Fruit fly (Drosophila melanogaster) whole organism, embryonic: ENCODE data around the gene CG32163.

Experiments used
- Atf3 ChIP-seq: fragments of 200-800 bp; sonication (Bioruptor generic); optimal IDR thresholded peaks from 3 replicates; lab custom pipeline; 2016; ENCODE audit warnings: missing biosample characterization, missing genetic modification characterization
- Atf6 ChIP-seq: fragments of 200-800 bp; sonication (Bioruptor generic); IDR thresholded peaks from 2 replicates; pipeline ENCODE4 v1.3.6; 2022; ENCODE audit warnings: missing biosample characterization, missing genetic modification characterization
- B-H2 ChIP-seq: fragments of 200-800 bp; sonication (Bioruptor generic); optimal IDR thresholded peaks from 2 replicates; lab custom pipeline; 2018; ENCODE audit warnings: missing biosample characterization, mild to moderate bottlenecking, missing genetic modification characterization
- C15 ChIP-seq: fragments of 200-800 bp; sonication (Bioruptor generic); IDR thresholded peaks from 3 replicates; pipeline ENCODE4 v1.3.6; 2022; ENCODE audit warnings: missing biosample characterization, missing genetic modification characterization
- CG10431 ChIP-seq: fragments of 200-800 bp; sonication (Bioruptor generic); optimal IDR thresholded peaks from 3 replicates; lab custom pipeline; 2018; ENCODE audit warnings: missing biosample characterization, mild to moderate bottlenecking, missing genetic modification characterization
- CG10565 ChIP-seq: fragments of 200-800 bp; sonication (Bioruptor generic); optimal IDR thresholded peaks from 3 replicates; lab custom pipeline; 2016; ENCODE audit warnings: missing biosample characterization, mild to moderate bottlenecking, missing genetic modification characterization
- CG11456 ChIP-seq: fragments of 200-800 bp; sonication (Bioruptor generic); IDR thresholded peaks from 3 replicates; pipeline ENCODE4 v1.3.6; 2022; ENCODE audit warnings: missing biosample characterization, missing genetic modification characterization
- CG11696 ChIP-seq: fragments of 200-800 bp; sonication (Bioruptor generic); IDR thresholded peaks from 2 replicates; pipeline ENCODE4 v1.3.6; 2022; ENCODE audit warnings: missing biosample characterization, missing genetic modification characterization
- CG12236 ChIP-seq: fragments of 200-800 bp; sonication (Bioruptor generic); optimal IDR thresholded peaks from 2 replicates; lab custom pipeline; 2016; ENCODE audit warnings: missing biosample characterization, missing genetic modification characterization
- CG12659 ChIP-seq: fragments of 200-800 bp; sonication (Bioruptor generic); optimal IDR thresholded peaks from 3 replicates; lab custom pipeline; 2017; ENCODE audit warnings: mild to moderate bottlenecking, missing biosample characterization, missing genetic modification reagents, missing genetic modification characterization
- CG14710 ChIP-seq: fragments of 200-800 bp; sonication (Bioruptor generic); optimal IDR thresholded peaks from 3 replicates; lab custom pipeline; 2019; ENCODE audit warnings: missing biosample characterization, mild to moderate bottlenecking, missing genetic modification characterization, moderate library complexity
- CG14860 ChIP-seq: fragments of 200-800 bp; sonication (Bioruptor generic); IDR thresholded peaks from 3 replicates; pipeline ENCODE4 v1.3.6; 2022; ENCODE audit warnings: missing biosample characterization, missing genetic modification characterization; ENCODE audit not compliant: partially characterized antibody
- CG15011 ChIP-seq: fragments of 200-800 bp; sonication (Bioruptor generic); optimal IDR thresholded peaks from 3 replicates; lab custom pipeline; 2018; ENCODE audit warnings: missing biosample characterization, mild to moderate bottlenecking, missing genetic modification characterization
- CG15269 ChIP-seq: fragments of 200-800 bp; sonication (Bioruptor generic); optimal IDR thresholded peaks from 2 replicates; lab custom pipeline; 2018; ENCODE audit warnings: missing biosample characterization, mild to moderate bottlenecking, missing genetic modification characterization, moderate library complexity
- CG1529 ChIP-seq: fragments of 200-800 bp; sonication (Bioruptor generic); optimal IDR thresholded peaks from 3 replicates; lab custom pipeline; 2018; ENCODE audit warnings: missing biosample characterization, missing genetic modification characterization
- CG17359 ChIP-seq: fragments of 200-800 bp; sonication (Bioruptor generic); optimal IDR thresholded peaks from 3 replicates; lab custom pipeline; 2018; ENCODE audit warnings: missing biosample characterization, mild to moderate bottlenecking, missing genetic modification characterization, moderate library complexity
- CG17385 ChIP-seq: fragments of 200-800 bp; sonication (Bioruptor generic); optimal IDR thresholded peaks from 3 replicates; lab custom pipeline; 2018; ENCODE audit warnings: missing biosample characterization, mild to moderate bottlenecking, missing genetic modification characterization
- CG17829 ChIP-seq: fragments of 200-800 bp; optimal IDR thresholded peaks from 2 replicates; lab custom pipeline; 2019; ENCODE audit warnings: missing biosample characterization, mild to moderate bottlenecking, missing genetic modification characterization, moderate library complexity
- CG1792 ChIP-seq: fragments of 200-800 bp; sonication (Bioruptor generic); optimal IDR thresholded peaks from 2 replicates; lab custom pipeline; 2016; ENCODE audit warnings: missing biosample characterization, missing genetic modification characterization
- CG18011 ChIP-seq: fragments of 200-800 bp; sonication (Bioruptor generic); optimal IDR thresholded peaks from 2 replicates; lab custom pipeline; 2017; ENCODE audit warnings: missing biosample characterization, missing genetic modification characterization, mild to moderate bottlenecking, moderate library complexity, missing genotype
- CG2129 ChIP-seq: fragments of 200-800 bp; sonication (Bioruptor generic); IDR thresholded peaks from 2 replicates; pipeline ENCODE4 v1.3.6; 2022; ENCODE audit warnings: missing biosample characterization, missing genetic modification characterization; ENCODE audit not compliant: partially characterized antibody
- CG30431 ChIP-seq: fragments of 200-800 bp; sonication (Bioruptor generic); optimal IDR thresholded peaks from 2 replicates; lab custom pipeline; 2017; ENCODE audit warnings: missing biosample characterization, missing genetic modification characterization
- CG32532 ChIP-seq: fragments of 200-800 bp; sonication (Bioruptor generic); IDR thresholded peaks from 2 replicates; pipeline ENCODE4 v1.3.6; 2022; ENCODE audit warnings: missing biosample characterization, missing genetic modification characterization
- CG3847 ChIP-seq: fragments of 200-800 bp; sonication (Bioruptor generic); IDR thresholded peaks from 2 replicates; pipeline ENCODE4 v1.3.6; 2022; ENCODE audit warnings: missing biosample characterization, missing genetic modification characterization
- CG4328 ChIP-seq: fragments of 200-800 bp; sonication (Bioruptor generic); optimal IDR thresholded peaks from 3 replicates; lab custom pipeline; 2017; ENCODE audit warnings: missing biosample characterization, missing genetic modification reagents, missing genetic modification characterization
- CG4707 ChIP-seq: fragments of 200-800 bp; sonication (Bioruptor generic); optimal IDR thresholded peaks from 2 replicates; lab custom pipeline; 2018; ENCODE audit warnings: missing biosample characterization, mild to moderate bottlenecking, missing genetic modification characterization, moderate library complexity
- CG6791 ChIP-seq: fragments of 200-800 bp; sonication (Bioruptor generic); IDR thresholded peaks from 3 replicates; pipeline ENCODE4 v1.3.6; 2022; ENCODE audit warnings: missing biosample characterization, missing genetic modification characterization; ENCODE audit not compliant: partially characterized antibody
- CG7928 ChIP-seq: fragments of 200-800 bp; sonication (Bioruptor generic); optimal IDR thresholded peaks from 2 replicates; lab custom pipeline; 2017; ENCODE audit warnings: missing biosample characterization, mild to moderate bottlenecking, missing genetic modification characterization
- Eip74EF ChIP-seq, 2 experiments: fragments of 200-800 bp in 1 of 2; fragments of >200 bp in 1 of 2; sonication (Bioruptor generic) in 1 of 2; optimal IDR thresholded peaks; 2 replicates each; lab custom pipeline; 2017 to 2019; ENCODE audit warnings: missing biosample characterization in 2 of 2, missing genetic modification characterization in 2 of 2, mild to moderate bottlenecking in 1 of 2, moderate library complexity in 1 of 2
- Fer2 ChIP-seq: fragments of 200-800 bp; sonication (Bioruptor generic); optimal IDR thresholded peaks from 2 replicates; lab custom pipeline; 2018; ENCODE audit warnings: missing biosample characterization, mild to moderate bottlenecking, missing genetic modification characterization, moderate library complexity
- Hr39 ChIP-seq: fragments of >200 bp; optimal IDR thresholded peaks from 2 replicates; lab custom pipeline; 2017
- Hr78 ChIP-seq, 2 experiments: fragments of 200-800 bp in 1 of 2; fragments of >200 bp in 1 of 2; sonication (Bioruptor generic) in 1 of 2; optimal IDR thresholded peaks; 2 replicates each; lab custom pipeline; 2017 to 2019; ENCODE audit warnings: missing biosample characterization in 2 of 2, missing genetic modification characterization in 2 of 2, mild to moderate bottlenecking in 1 of 2, moderate library complexity in 1 of 2
- Hsf ChIP-seq: fragments of 200-800 bp; sonication (Bioruptor generic); optimal IDR thresholded peaks from 3 replicates; lab custom pipeline; 2016; ENCODE audit warnings: missing biosample characterization, missing genetic modification characterization
- NFAT ChIP-seq: fragments of 200-800 bp; sonication (Bioruptor generic); IDR thresholded peaks from 2 replicates; pipeline ENCODE4 v1.3.6; 2022; ENCODE audit warnings: missing biosample characterization, missing genetic modification characterization
- Rfx ChIP-seq: fragments of 200-800 bp; sonication (Bioruptor generic); IDR thresholded peaks from 2 replicates; pipeline ENCODE4 v1.3.6; 2022; ENCODE audit warnings: missing biosample characterization, missing genetic modification characterization
- Six4 ChIP-seq: fragments of 200-800 bp; sonication (Bioruptor generic); optimal IDR thresholded peaks from 2 replicates; lab custom pipeline; 2016; ENCODE audit warnings: missing biosample characterization, missing genetic modification characterization
- abd-A ChIP-seq: fragments of 200-800 bp; sonication (Bioruptor generic); optimal IDR thresholded peaks from 3 replicates; lab custom pipeline; 2019; ENCODE audit warnings: missing biosample characterization, mild to moderate bottlenecking, missing genetic modification characterization, moderate library complexity
- br ChIP-seq: fragments of >200 bp; optimal IDR thresholded peaks from 2 replicates; lab custom pipeline; 2017
- bsh ChIP-seq, 2 experiments: fragments of 200-800 bp; sonication (Bioruptor generic); optimal IDR thresholded peaks; 2 replicates each; lab custom pipeline; 2017 to 2018; ENCODE audit warnings: mild to moderate bottlenecking in 2 of 2, missing biosample characterization in 2 of 2, missing genetic modification characterization in 2 of 2, moderate library complexity in 1 of 2
- cas ChIP-seq: fragments of 200-800 bp; sonication (Bioruptor generic); IDR thresholded peaks from 2 replicates; pipeline ENCODE4 v1.3.6; 2022; ENCODE audit warnings: missing biosample characterization, missing genetic modification characterization
- gfzf ChIP-seq: fragments of 200-800 bp; sonication (Bioruptor generic); optimal IDR thresholded peaks from 2 replicates; lab custom pipeline; 2016; ENCODE audit warnings: missing biosample characterization, mild to moderate bottlenecking, missing genetic modification characterization, moderate library complexity
- gro ChIP-seq: fragments of 200-800 bp; sonication (Bioruptor generic); optimal IDR thresholded peaks from 2 replicates; lab custom pipeline; 2016; ENCODE audit warnings: missing biosample characterization, missing genetic modification characterization
- hth ChIP-seq: fragments of >200 bp; optimal IDR thresholded peaks from 2 replicates; lab custom pipeline; 2017; ENCODE audit warnings: inconsistent platforms
- kay ChIP-seq: fragments of 200-800 bp; sonication (Bioruptor generic); optimal IDR thresholded peaks from 2 replicates; lab custom pipeline; 2016; ENCODE audit warnings: missing biosample characterization, missing genetic modification characterization
- ken ChIP-seq: fragments of 200-800 bp; sonication (Bioruptor generic); IDR thresholded peaks from 3 replicates; pipeline ENCODE4 v1.3.6; 2022; ENCODE audit warnings: missing biosample characterization, missing genetic modification characterization
- kni ChIP-seq: fragments of 200-800 bp; sonication (Bioruptor generic); optimal IDR thresholded peaks from 3 replicates; lab custom pipeline; 2017; ENCODE audit warnings: mild to moderate bottlenecking, missing biosample characterization, missing genetic modification reagents, missing genetic modification characterization
- lilli ChIP-seq: fragments of 200-800 bp; sonication (Bioruptor generic); optimal IDR thresholded peaks from 3 replicates; lab custom pipeline; 2016; ENCODE audit warnings: missing biosample characterization, missing genetic modification characterization
- mirr ChIP-seq: fragments of 200-800 bp; sonication (Bioruptor generic); optimal IDR thresholded peaks from 3 replicates; lab custom pipeline; 2018; ENCODE audit warnings: missing biosample characterization, mild to moderate bottlenecking, missing genetic modification characterization
- sisA ChIP-seq: fragments of 200-800 bp; sonication (Bioruptor generic); IDR thresholded peaks from 2 replicates; pipeline ENCODE4 v1.3.6; 2022; ENCODE audit warnings: missing biosample characterization, missing genetic modification characterization
- sna ChIP-seq: fragments of 200-800 bp; sonication (Bioruptor generic); IDR thresholded peaks from 2 replicates; pipeline ENCODE4 v1.3.6; 2022; ENCODE audit warnings: missing biosample characterization, missing genetic modification characterization; ENCODE audit not compliant: partially characterized antibody
- so ChIP-seq: fragments of 200-800 bp; sonication (Bioruptor generic); IDR thresholded peaks from 3 replicates; pipeline ENCODE4 v1.3.6; 2022; ENCODE audit warnings: missing biosample characterization, missing genetic modification characterization
- sr ChIP-seq: fragments of 200-800 bp; sonication (Bioruptor generic); IDR thresholded peaks from 3 replicates; pipeline ENCODE4 v1.3.6; 2022; ENCODE audit warnings: missing biosample characterization, missing genetic modification characterization
- tgo ChIP-seq: fragments of 200-800 bp; sonication (Bioruptor generic); IDR thresholded peaks from 3 replicates; pipeline ENCODE4 v1.3.6; 2022; ENCODE audit warnings: missing biosample characterization, missing genetic modification characterization
- zfh2 ChIP-seq: fragments of 200-800 bp; sonication (Bioruptor generic); optimal IDR thresholded peaks from 2 replicates; lab custom pipeline; 2016; ENCODE audit warnings: missing biosample characterization, missing genetic modification characterization

Gene CG32163

DNA sequence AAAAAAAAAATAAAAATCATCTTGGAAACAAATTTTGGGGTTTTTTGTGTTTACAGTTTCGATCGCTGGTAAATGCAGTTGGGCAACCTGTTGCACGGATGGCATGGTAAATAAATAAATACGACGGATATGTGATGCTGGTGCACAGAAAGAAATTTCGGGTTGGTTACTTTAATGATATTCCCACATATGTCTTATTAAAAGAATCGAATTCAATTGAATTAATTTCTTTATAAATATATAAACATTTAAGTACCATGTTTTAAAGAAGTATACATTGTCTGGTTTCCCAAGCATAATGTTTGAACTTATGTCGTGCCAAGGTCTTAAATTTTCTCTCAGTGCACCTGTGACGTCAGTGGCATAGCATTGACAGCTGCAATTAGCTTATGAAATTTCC lies 19.5 kb upstream of the CG32163 start (continued):
- no peak for TF ChIP-seq CG14860 (GFP tag; lab: Robert Waterston, UW)
- TF ChIP-seq Eip74EF (GFP tag; optimal IDR thresholded peaks at IDR 0.05; lab: Kevin White, UChicago): peak in 1 of 2 experiments; percentile 70
- peak; percentile 54; the same call in 2 of the 3 replicates for TF ChIP-seq tgo (GFP tag; lab: Robert Waterston, UW)
- no peak for TF ChIP-seq Atf6 (GFP tag; lab: Robert Waterston, UW)
- no peak for TF ChIP-seq C15 (GFP tag; lab: Robert Waterston, UW)
- TF ChIP-seq CG11696: no peak
- no peak for TF ChIP-seq mirr (GFP tag; lab: Kevin White, UChicago)
- peak; percentile 12 for TF ChIP-seq Fer2
- no peak for TF ChIP-seq Hr39 (lab: Kevin White, UChicago)
- peak; percentile 42 for TF ChIP-seq Six4 (GFP tag; lab: Kevin White, UChicago)
- peak; percentile 19; the same call in 1 of the 2 replicates for TF ChIP-seq Rfx (GFP tag; lab: Robert Waterston, UW)
- no peak for TF ChIP-seq so
- TF ChIP-seq CG6791: no peak
- TF ChIP-seq Hr78 (GFP tag; optimal IDR thresholded peaks at IDR 0.05; lab: Kevin White, UChicago): no peak
- TF ChIP-seq CG1792 (GFP tag; lab: Kevin White, UChicago): no peak
- no peak for TF ChIP-seq CG12236 (GFP tag; lab: Kevin White, UChicago)
- peak; percentile 14 for TF ChIP-seq lilli (GFP tag; lab: Kevin White, UChicago)
- no peak for TF ChIP-seq CG11456 (GFP tag; lab: Robert Waterston, UW)
- TF ChIP-seq Atf3 (GFP tag; lab: Kevin White, UChicago): no peak
- no peak for TF ChIP-seq cas (GFP tag; lab: Robert Waterston, UW)
- TF ChIP-seq CG17385 (GFP tag; lab: Kevin White, UChicago): peak; percentile 59
- peak; percentile 37 for TF ChIP-seq CG10431 (GFP tag; lab: Kevin White, UChicago)
- no peak for TF ChIP-seq B-H2
- no peak for TF ChIP-seq CG32532
- TF ChIP-seq zfh2 (GFP tag; lab: Kevin White, UChicago): no peak
- no peak for TF ChIP-seq NFAT (GFP tag; lab: Robert Waterston, UW)
- TF ChIP-seq CG15011 (GFP tag; lab: Kevin White, UChicago): peak; percentile 40
- TF ChIP-seq sna: no peak
- no peak for TF ChIP-seq CG7928 (GFP tag; lab: Kevin White, UChicago)
- TF ChIP-seq kay: no peak
- peak; percentile 34 for TF ChIP-seq CG4707
- TF ChIP-seq CG30431 (GFP tag; lab: Kevin White, UChicago): no peak
- TF ChIP-seq hth (lab: Kevin White, UChicago): no peak
- TF ChIP-seq CG14710 (tag; lab: Kevin White, UChicago): peak; percentile 68
- TF ChIP-seq sisA (GFP tag; lab: Robert Waterston, UW): peak; percentile 33
- peak; percentile 33 for TF ChIP-seq CG12659 (GFP tag; lab: Kevin White, UChicago)

DNA sequence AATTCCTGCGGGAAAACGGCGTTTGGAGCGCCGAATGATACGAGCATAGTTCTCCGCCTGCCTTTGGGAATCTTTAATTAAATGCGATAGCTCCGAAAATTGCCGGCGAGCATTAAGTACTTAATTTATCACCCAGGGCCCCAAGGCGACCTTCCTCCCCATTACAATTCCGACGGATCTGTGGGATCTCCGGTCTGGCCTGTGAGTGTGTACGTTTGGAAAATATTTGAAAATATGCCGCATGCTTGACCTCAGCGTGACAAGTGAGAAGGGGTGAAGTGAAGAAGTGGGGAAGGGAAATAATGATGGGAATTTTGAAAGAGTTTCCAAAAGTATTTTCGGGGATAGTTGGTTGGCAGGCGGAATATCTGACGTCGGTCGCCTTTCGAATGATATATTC lies 17.5 kb upstream of the CG32163 start:
- TF ChIP-seq br (lab: Kevin White, UChicago): no peak
- TF ChIP-seq CG4328 (GFP tag; lab: Kevin White, UChicago): peak; percentile 13
- no peak for TF ChIP-seq CG17359
- TF ChIP-seq sr (GFP tag; lab: Robert Waterston, UW): no peak
- no peak for TF ChIP-seq gro (GFP tag; lab: Kevin White, UChicago)
- TF ChIP-seq Hsf: no peak
- peak; percentile 48 for TF ChIP-seq kni (GFP tag; lab: Kevin White, UChicago)
- TF ChIP-seq gfzf (GFP tag; lab: Kevin White, UChicago): no peak
- no peak for TF ChIP-seq bsh (GFP tag; optimal IDR thresholded peaks at IDR 0.05; lab: Kevin White, UChicago)
- no peak for TF ChIP-seq CG10565 (GFP tag; lab: Kevin White, UChicago)
- no peak for TF ChIP-seq ken
- TF ChIP-seq CG3847 (GFP tag; lab: Robert Waterston, UW): no peak
- no peak for TF ChIP-seq CG2129 (GFP tag; lab: Robert Waterston, UW)
- TF ChIP-seq CG18011 (GFP tag; lab: Kevin White, UChicago): no peak
- no peak for TF ChIP-seq CG17829
- no peak for TF ChIP-seq CG1529
- no peak for TF ChIP-seq CG15269 (tag; lab: Kevin White, UChicago)
- TF ChIP-seq abd-A (tag; lab: Kevin White, UChicago): peak; percentile 28
